Worm (Caenorhabditis elegans): ENCODE data around the gene sec-20.

Gene sec-20

DNA sequence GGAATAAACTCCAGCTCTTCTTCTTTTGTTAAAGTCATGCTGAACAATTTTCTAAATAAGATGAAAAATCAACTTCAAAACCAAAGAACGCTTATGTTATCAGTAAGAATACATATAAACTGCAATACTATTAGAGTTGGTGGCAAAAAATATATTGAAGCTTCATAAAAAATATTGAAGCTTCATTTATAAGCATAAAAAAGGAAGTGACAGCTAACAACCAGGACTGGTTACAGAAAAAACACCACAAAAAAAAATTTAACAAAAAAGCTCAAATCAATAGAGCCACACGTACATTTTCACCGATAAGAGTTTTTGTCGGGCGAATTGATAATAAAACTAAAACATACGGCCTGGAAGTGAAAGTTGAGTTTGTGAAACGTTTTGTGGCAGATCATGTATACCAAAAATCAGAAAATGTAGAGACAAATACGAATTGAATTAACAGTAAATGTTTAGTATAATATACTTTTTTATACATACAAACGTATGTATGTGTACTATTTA is 44.3 kb upstream of the sec-20 start, which contains the start of gene sqst-5:
Gene sqst-5, minus strand, starts transcription at position 51 of the 507 bp plus-strand sequence.
- TF ChIP-seq alr-1 (tag; optimal IDR thresholded peaks at IDR 0.05; ENCODE audit: borderline replicate concordance), result no peak
- peak; percentile 36 for TF ChIP-seq elt-2 (tag; optimal IDR thresholded peaks at IDR 0.05)

DNA sequence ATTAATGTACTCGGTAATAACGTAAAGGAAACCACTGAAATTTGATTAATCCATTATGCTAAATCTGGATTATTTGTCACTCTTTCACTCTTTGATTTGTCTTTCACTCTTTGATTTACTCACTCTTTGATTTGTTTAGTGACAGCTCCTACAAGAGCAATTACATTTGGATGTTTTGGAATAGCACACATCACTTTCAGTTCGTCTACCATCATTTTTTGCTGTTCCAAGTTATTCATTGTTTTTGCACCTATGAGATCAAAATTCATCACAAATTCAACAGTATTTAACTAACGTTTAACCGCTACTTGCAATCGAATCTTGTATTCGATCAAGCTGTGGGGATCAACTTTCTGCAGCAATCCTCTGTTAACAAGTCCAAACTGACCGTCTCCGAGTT is 42.8 kb upstream of the sec-20 start:
- TF ChIP-seq efl-1 (optimal IDR thresholded peaks at IDR 0.05) (no peak), efl-1 (GFP tag; optimal IDR thresholded peaks at IDR 0.05 in 1 of 2) (peak in 1 of 2 experiments; percentile 69), zag-1 (tag; optimal IDR thresholded peaks at IDR 0.05) (no peak)

DNA sequence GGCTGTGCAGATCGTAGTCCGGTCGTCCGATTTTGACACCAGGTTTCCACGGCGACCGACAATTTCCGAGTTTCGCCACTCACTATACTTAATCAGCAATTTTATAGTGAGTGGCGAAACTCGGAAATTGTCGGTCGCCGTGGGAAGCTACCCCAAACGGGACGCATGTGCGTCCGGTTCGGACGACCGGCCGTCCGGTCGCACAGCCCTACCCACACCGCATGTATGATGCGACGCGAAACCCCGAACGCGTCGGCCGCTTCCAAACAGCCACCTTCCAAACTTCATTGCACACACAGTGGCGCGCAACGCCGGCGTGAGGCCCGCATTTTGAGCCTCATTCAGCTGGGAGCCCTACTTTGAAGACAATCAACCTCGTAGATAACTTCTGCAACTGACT is 40.8 kb upstream of the sec-20 start:
- TF ChIP-seq ceh-63 (GFP tag; optimal IDR thresholded peaks at IDR 0.05) (no peak), Y116A8C.19 (tag; optimal IDR thresholded peaks at IDR 0.05; ENCODE audit: borderline replicate concordance) (no peak), vab-15 (tag; optimal IDR thresholded peaks at IDR 0.05) (no peak), lin-13 (GFP tag; optimal IDR thresholded peaks at IDR 0.05) (no peak), mab-9 (GFP tag; IDR thresholded peaks at IDR 0.05) (no peak), lin-35 (GFP tag; optimal IDR thresholded peaks at IDR 0.05) (no peak)

DNA sequence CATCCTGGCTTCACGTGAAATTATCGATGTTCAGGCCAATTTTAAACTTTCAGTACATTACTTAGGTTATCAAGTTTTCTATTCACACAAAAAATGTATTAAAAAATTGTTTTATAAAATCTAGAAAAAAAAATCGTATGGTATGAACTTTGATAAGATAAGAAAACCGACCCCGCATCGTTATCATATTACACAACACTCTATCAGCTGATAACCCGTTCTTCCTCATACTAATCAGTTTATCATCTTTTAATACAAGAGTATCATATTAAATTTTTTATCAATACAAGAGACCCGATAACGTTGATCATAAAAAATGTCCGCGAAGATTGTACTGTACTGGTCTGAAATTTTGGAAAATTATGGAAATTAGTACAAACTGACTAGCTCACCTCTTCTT is 37.7 kb upstream of the sec-20 start:
- TF ChIP-seq lir-3 (tag; optimal IDR thresholded peaks at IDR 0.05; ENCODE audit: poor library complexity), result no peak
- TF ChIP-seq sox-4 (tag; optimal IDR thresholded peaks at IDR 0.05), result no peak
- peak; percentile 61 for TF ChIP-seq nhr-90 (tag; optimal IDR thresholded peaks at IDR 0.05; ENCODE audit: poor library complexity)
- no peak for TF ChIP-seq snpc-4 (tag; optimal IDR thresholded peaks at IDR 0.05)
- TF ChIP-seq xbp-1 (tag; optimal IDR thresholded peaks at IDR 0.05), result no peak
- TF ChIP-seq fos-1 (tag; optimal IDR thresholded peaks at IDR 0.05), result no peak
- TF ChIP-seq unc-98 (GFP tag; IDR thresholded peaks at IDR 0.05), result no peak
- no peak for TF ChIP-seq lsy-2 (tag; optimal IDR thresholded peaks at IDR 0.05)
- TF ChIP-seq egl-27 (tag; optimal IDR thresholded peaks at IDR 0.05), result peak in 1 of 2 experiments; percentile 6
- peak; percentile 12; the same call in 1 of the 2 replicates for TF ChIP-seq nhr-19 (GFP tag; conservative IDR thresholded peaks at IDR 0.05)
- TF ChIP-seq jun-1 (tag; optimal IDR thresholded peaks at IDR 0.05), result peak; percentile 93
- no peak for TF ChIP-seq irx-1 (tag; optimal IDR thresholded peaks at IDR 0.05)
- TF ChIP-seq lin-35 (GFP tag; optimal IDR thresholded peaks at IDR 0.05), result peak in 1 of 2 experiments; percentile 62
- no peak for TF ChIP-seq lin-15B (tag; optimal IDR thresholded peaks at IDR 0.05)
- TF ChIP-seq lin-39 (tag; optimal IDR thresholded peaks at IDR 0.05), result no peak
- TF ChIP-seq C34B4.2 (tag; optimal IDR thresholded peaks at IDR 0.05), result no peak
- peak; percentile 67 to 100 (median 95) for TF ChIP-seq elt-3 (tag; optimal IDR thresholded peaks at IDR 0.05)
- no peak for TF ChIP-seq aha-1 (tag; optimal IDR thresholded peaks at IDR 0.05)
- no peak for TF ChIP-seq dsc-1 (tag; optimal IDR thresholded peaks at IDR 0.05)
- TF ChIP-seq ztf-11 (tag; optimal IDR thresholded peaks at IDR 0.05), result no peak
- TF ChIP-seq nhr-84 (tag; optimal IDR thresholded peaks at IDR 0.05), result no peak
- no peak for TF ChIP-seq zag-1 (tag; optimal IDR thresholded peaks at IDR 0.05)
- TF ChIP-seq snu-23 (GFP tag; optimal IDR thresholded peaks at IDR 0.05), result no peak
- peak; percentile 52 for TF ChIP-seq nhr-85 (tag)
- peak; percentile 34 for TF ChIP-seq pax-3 (tag; optimal IDR thresholded peaks at IDR 0.05)
- TF ChIP-seq ama-1 (optimal IDR thresholded peaks at IDR 0.05), result no peak
- TF ChIP-seq dpl-1 (GFP tag; optimal IDR thresholded peaks at IDR 0.05), result no peak
- no peak for TF ChIP-seq nhr-28 (tag; optimal IDR thresholded peaks at IDR 0.05)
- no peak for TF ChIP-seq tbx-2 (tag; optimal IDR thresholded peaks at IDR 0.05)
- no peak for TF ChIP-seq aly-2 (tag; optimal IDR thresholded peaks at IDR 0.05)
- TF ChIP-seq mef-2 (tag; optimal IDR thresholded peaks at IDR 0.05), result no peak
- no peak for TF ChIP-seq nhr-11 (tag; optimal IDR thresholded peaks at IDR 0.05)
- no peak for TF ChIP-seq unc-130 (tag; optimal IDR thresholded peaks at IDR 0.05)
- no peak for TF ChIP-seq F16B12.6 (tag; optimal IDR thresholded peaks at IDR 0.05)
- TF ChIP-seq C16A3.4 (tag; optimal IDR thresholded peaks at IDR 0.05), result no peak
- TF ChIP-seq tlp-1 (tag; optimal IDR thresholded peaks at IDR 0.05), result peak; percentile 92
- TF ChIP-seq fkh-4 (tag; optimal IDR thresholded peaks at IDR 0.05; ENCODE audit: borderline replicate concordance), result no peak
- TF ChIP-seq elt-2 (tag; optimal IDR thresholded peaks at IDR 0.05), result peak; percentile 100
- TF ChIP-seq pqm-1 (tag; optimal IDR thresholded peaks at IDR 0.05), result peak; percentile 98
